Worm (Caenorhabditis elegans): ENCODE results near the gene F35E8.9.

Gene F35E8.9

DNA sequence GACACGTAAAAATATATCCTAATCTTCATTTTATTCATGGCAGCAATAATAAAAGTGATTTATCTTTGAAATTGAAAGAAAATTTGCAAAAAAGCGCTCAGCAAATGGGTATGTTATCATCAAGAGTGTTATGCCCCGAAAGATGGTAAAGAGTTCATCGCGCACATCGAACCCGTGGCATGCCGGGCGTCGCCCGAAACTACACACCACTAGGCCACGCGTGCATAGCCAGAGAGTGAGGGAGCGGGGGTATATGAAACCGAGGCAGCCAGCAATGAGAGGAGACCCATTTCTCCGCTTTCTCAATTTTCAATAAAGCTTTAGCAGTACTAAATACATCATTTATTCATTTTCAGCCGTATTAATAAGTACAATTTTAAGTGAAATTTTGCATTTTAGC is 43.6 kb downstream of the F35E8.9 start (continued):
- TF ChIP-seq unc-86 (tag; optimal IDR thresholded peaks at IDR 0.05): peak; percentile 52
- no peak for TF ChIP-seq ces-1 (GFP tag; optimal IDR thresholded peaks at IDR 0.05)
- no peak for TF ChIP-seq egl-27 (tag; optimal IDR thresholded peaks at IDR 0.05)
- TF ChIP-seq unc-62 (GFP tag; optimal IDR thresholded peaks at IDR 0.05): no peak
- TF ChIP-seq dpl-1 (GFP tag; optimal IDR thresholded peaks at IDR 0.05): peak; percentile 38 to 64 (median 51)
- peak; percentile 25; the same call in 1 of the 2 replicates for TF ChIP-seq grh-1 (GFP tag; IDR thresholded peaks at IDR 0.05)
- peak; percentile 81 for TF ChIP-seq snu-23 (GFP tag; optimal IDR thresholded peaks at IDR 0.05)
- TF ChIP-seq Y116A8C.19 (tag; optimal IDR thresholded peaks at IDR 0.05; ENCODE audit: borderline replicate concordance): no peak
- no peak for TF ChIP-seq nhr-11 (tag; optimal IDR thresholded peaks at IDR 0.05)
- peak in 1 of 2 experiments; percentile 34 for TF ChIP-seq ztf-11 (tag; optimal IDR thresholded peaks at IDR 0.05)
- TF ChIP-seq nhr-84 (tag; optimal IDR thresholded peaks at IDR 0.05): no peak
- peak; percentile 75 for TF ChIP-seq nhr-20 (tag; optimal IDR thresholded peaks at IDR 0.05)
- no peak for TF ChIP-seq hlh-17 (GFP tag; optimal IDR thresholded peaks at IDR 0.05; ENCODE audit: borderline replicate concordance)
- no peak for TF ChIP-seq fkh-4 (tag; optimal IDR thresholded peaks at IDR 0.05; ENCODE audit: borderline replicate concordance)
- TF ChIP-seq lsy-2 (tag; optimal IDR thresholded peaks at IDR 0.05): peak; percentile 48 to 63
- peak; percentile 52 to 82 for TF ChIP-seq lin-35 (GFP tag; optimal IDR thresholded peaks at IDR 0.05)
- TF ChIP-seq fkh-10 (GFP tag; optimal IDR thresholded peaks at IDR 0.05): peak; percentile 34
- peak; percentile 8 for TF ChIP-seq ztf-4 (tag; optimal IDR thresholded peaks at IDR 0.05)
- peak; percentile 24 for TF ChIP-seq sox-4 (tag; optimal IDR thresholded peaks at IDR 0.05)
- TF ChIP-seq hpl-2 (GFP tag; optimal IDR thresholded peaks at IDR 0.05): peak; percentile 13
- TF ChIP-seq nhr-237 (tag; optimal IDR thresholded peaks at IDR 0.05): no peak
- peak; percentile 44 for TF ChIP-seq aly-2 (tag; optimal IDR thresholded peaks at IDR 0.05)
- peak; percentile 58 for TF ChIP-seq pax-3 (tag; optimal IDR thresholded peaks at IDR 0.05)
- TF ChIP-seq nhr-90 (tag; optimal IDR thresholded peaks at IDR 0.05; ENCODE audit: poor library complexity): peak; percentile 76
- peak; percentile 69 for TF ChIP-seq swsn-7 (tag; optimal IDR thresholded peaks at IDR 0.05)
- TF ChIP-seq hlh-4 (tag; optimal IDR thresholded peaks at IDR 0.05): no peak
- peak; percentile 81 for TF ChIP-seq nhr-47 (tag; optimal IDR thresholded peaks at IDR 0.05)
- TF ChIP-seq tbx-2 (tag; optimal IDR thresholded peaks at IDR 0.05): peak; percentile 56
- TF ChIP-seq C16A3.4 (tag; optimal IDR thresholded peaks at IDR 0.05): peak; percentile 78
- no peak for TF ChIP-seq C04F5.9 (tag; optimal IDR thresholded peaks at IDR 0.05)

DNA sequence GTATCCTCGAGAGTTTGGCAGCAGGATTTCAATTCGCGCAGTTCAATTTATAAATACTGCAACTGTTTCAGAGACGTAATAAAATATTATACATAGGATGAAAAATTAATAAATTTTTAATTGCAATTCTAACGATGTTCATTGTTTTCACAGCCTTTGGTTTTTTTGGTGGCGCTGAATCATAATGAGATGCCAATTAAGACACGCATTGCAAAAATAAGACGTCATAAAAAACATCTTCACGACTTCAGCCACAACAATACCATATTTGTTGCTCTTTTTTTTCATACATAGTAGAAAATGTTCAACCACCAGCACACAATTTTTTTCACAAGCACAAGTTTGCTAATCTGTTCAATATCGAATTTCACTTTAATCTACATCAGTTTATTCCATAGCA is 45.1 kb downstream of the F35E8.9 start, which contains the start of gene str-56:
Gene str-56 (plus strand): TSS at position 301 of the 400 bp plus-strand sequence.
- TF ChIP-seq sup-37 (GFP tag; optimal IDR thresholded peaks at IDR 0.05): no peak
- TF ChIP-seq blmp-1 (tag; optimal IDR thresholded peaks at IDR 0.05): no peak
- TF ChIP-seq fkh-10 (GFP tag; optimal IDR thresholded peaks at IDR 0.05): no peak
- no peak for TF ChIP-seq snu-23 (GFP tag; optimal IDR thresholded peaks at IDR 0.05)
- no peak for TF ChIP-seq jun-1 (tag; optimal IDR thresholded peaks at IDR 0.05)
- TF ChIP-seq lin-15B (tag; optimal IDR thresholded peaks at IDR 0.05): no peak
- no peak for TF ChIP-seq aha-1 (tag; optimal IDR thresholded peaks at IDR 0.05)
- no peak for TF ChIP-seq nhr-11 (tag; optimal IDR thresholded peaks at IDR 0.05)

DNA sequence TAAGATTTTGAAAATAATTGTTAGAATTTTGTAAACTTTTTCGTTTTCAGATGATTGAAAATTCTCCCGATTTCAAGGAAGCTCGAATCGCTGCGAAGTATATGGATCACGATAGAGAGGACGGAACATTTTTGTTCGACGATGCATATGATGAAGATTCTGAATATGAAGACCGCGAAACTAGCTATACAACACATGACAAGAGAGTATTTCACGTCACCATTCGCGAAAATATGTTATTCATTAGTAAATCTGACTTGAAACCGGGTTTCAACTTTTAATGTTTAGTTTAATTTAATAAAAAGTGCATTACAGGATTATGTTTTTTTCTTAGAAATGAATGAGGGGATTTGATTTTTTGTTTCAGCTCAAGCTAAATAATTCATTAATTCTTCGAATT is 47.0 kb downstream of the F35E8.9 start, which contains the start of gene str-57:
Gene str-57 (plus strand): TSS at position 301 of the 400 bp plus-strand sequence.
- TF ChIP-seq lin-39 (tag; optimal IDR thresholded peaks at IDR 0.05): no peak
- TF ChIP-seq aly-2 (tag; optimal IDR thresholded peaks at IDR 0.05): no peak
- TF ChIP-seq fos-1 (tag; optimal IDR thresholded peaks at IDR 0.05): no peak
- no peak for TF ChIP-seq zip-4 (GFP tag; optimal IDR thresholded peaks at IDR 0.05)
- TF ChIP-seq fkh-8 (tag; optimal IDR thresholded peaks at IDR 0.05): peak; percentile 28
